Worm (Caenorhabditis elegans) whole organism, L3 larva: ENCODE results near the gene smcr-8.

Experiments
- R02D3.7 ChIP-seq: fragments of 150-350 bp; optimal IDR thresholded peaks from 2 replicates; lab custom pipeline; 2014; ENCODE audit warnings: missing biosample characterization, missing genetic modification characterization
- ZK546.5 ChIP-seq: sonication (generic microtip); optimal IDR thresholded peaks from 2 replicates; lab custom pipeline; 2017; ENCODE audit warnings: missing biosample characterization, missing genetic modification characterization
- aly-2 ChIP-seq: fragments of 150-350 bp; optimal IDR thresholded peaks from 2 replicates; lab custom pipeline; 2014; ENCODE audit warnings: missing biosample characterization, missing genetic modification characterization
- ama-1 ChIP-seq: fragments of 150-350 bp; optimal IDR thresholded peaks from 2 replicates; lab custom pipeline; 2018
- ceh-16 ChIP-seq: sonication (generic microtip); optimal IDR thresholded peaks from 2 replicates; lab custom pipeline; 2017; ENCODE audit warnings: missing biosample characterization, missing genetic modification characterization
- ceh-28 ChIP-seq: fragments of 150-350 bp; optimal IDR thresholded peaks from 2 replicates; lab custom pipeline; 2014; ENCODE audit warnings: missing biosample characterization, missing genetic modification reagents, missing genetic modification characterization
- ceh-82 ChIP-seq: fragments of 150-350 bp; optimal IDR thresholded peaks from 2 replicates; lab custom pipeline; 2014; ENCODE audit warnings: missing biosample characterization, missing genetic modification characterization
- ceh-9 ChIP-seq: sonication (generic microtip); optimal IDR thresholded peaks from 2 replicates; lab custom pipeline; 2018; ENCODE audit warnings: missing biosample characterization, missing genetic modification characterization
- egl-27 ChIP-seq: sonication (generic microtip); optimal IDR thresholded peaks from 4 replicates; lab custom pipeline; 2017; ENCODE audit warnings: missing biosample characterization, missing genetic modification reagents, missing genetic modification characterization
- egl-5 ChIP-seq: fragments of 150-350 bp; optimal IDR thresholded peaks from 2 replicates; lab custom pipeline; 2017; ENCODE audit warnings: missing biosample characterization, missing genetic modification reagents, missing genetic modification characterization, inconsistent platforms
- elt-1 ChIP-seq: fragments of 150-350 bp; optimal IDR thresholded peaks from 2 replicates; lab custom pipeline; 2014; ENCODE audit warnings: missing biosample characterization, missing genetic modification characterization
- elt-2 ChIP-seq: sonication (generic microtip); optimal IDR thresholded peaks from 2 replicates; lab custom pipeline; 2016; ENCODE audit warnings: missing genetic modification reagents, mild to moderate bottlenecking, missing genetic modification characterization, missing compliant biosample characterization
- elt-3 ChIP-seq, 3 experiments: fragments of 150-350 bp in 1 of 3; sonication (generic microtip) in 2 of 3; optimal IDR thresholded peaks; 2 replicates in 2 of 3; 4 replicates in 1 of 3; lab custom pipeline; 2014 to 2017; ENCODE audit warnings: missing biosample characterization in 3 of 3, missing genetic modification characterization in 3 of 3
- eor-1 ChIP-seq, 2 experiments: fragments of 150-350 bp; optimal IDR thresholded peaks; 2 replicates each; lab custom pipeline; 2014 to 2018; ENCODE audit warnings: missing biosample characterization in 2 of 2, missing genetic modification characterization in 2 of 2
- fkh-10 ChIP-seq: sonication (generic microtip); optimal IDR thresholded peaks from 2 replicates; lab custom pipeline; 2017; ENCODE audit warnings: missing biosample characterization, missing genetic modification reagents, missing genetic modification characterization
- fkh-2 ChIP-seq: fragments of 150-350 bp; optimal IDR thresholded peaks from 2 replicates; lab custom pipeline; 2014; ENCODE audit warnings: missing biosample characterization, missing genetic modification reagents, missing genetic modification characterization
- fos-1 ChIP-seq: fragments of 150-350 bp; optimal IDR thresholded peaks from 2 replicates; lab custom pipeline; 2014; ENCODE audit warnings: missing biosample characterization, missing genetic modification characterization
- hmg-11 ChIP-seq: sonication (generic microtip); optimal IDR thresholded peaks from 2 replicates; lab custom pipeline; 2016; ENCODE audit warnings: missing genetic modification characterization, missing compliant biosample characterization
- jun-1 ChIP-seq: fragments of 150-350 bp; optimal IDR thresholded peaks from 2 replicates; lab custom pipeline; 2014; ENCODE audit warnings: missing biosample characterization, missing genetic modification reagents, missing genetic modification characterization
- lin-15B ChIP-seq: fragments of 150-350 bp; optimal IDR thresholded peaks from 2 replicates; lab custom pipeline; 2014; ENCODE audit warnings: missing biosample characterization, missing genetic modification characterization
- lin-39 ChIP-seq: fragments of 150-350 bp; optimal IDR thresholded peaks from 2 replicates; lab custom pipeline; 2018; ENCODE audit warnings: missing biosample characterization, missing genetic modification reagents, missing genetic modification characterization
- lsy-12 ChIP-seq: sonication (generic microtip); optimal IDR thresholded peaks from 2 replicates; lab custom pipeline; 2016; ENCODE audit warnings: mild to moderate bottlenecking, missing genetic modification characterization, missing compliant biosample characterization
- mdl-1 ChIP-seq: fragments of 150-350 bp; optimal IDR thresholded peaks from 2 replicates; lab custom pipeline; 2014; ENCODE audit warnings: missing biosample characterization, missing genetic modification characterization
- mml-1 ChIP-seq: fragments of 150-350 bp; sonication (generic microtip); optimal IDR thresholded peaks from 3 replicates; lab custom pipeline; 2014; ENCODE audit warnings: missing biosample characterization, missing genetic modification characterization
- nfya-1 ChIP-seq: sonication (generic microtip); optimal IDR thresholded peaks from 2 replicates; lab custom pipeline; 2017; ENCODE audit warnings: missing genetic modification characterization, mild to moderate bottlenecking, missing compliant biosample characterization, antibody characterized with exemption, moderate library complexity; ENCODE audit not compliant: insufficient read depth
- nhr-11 ChIP-seq: fragments of 150-350 bp; optimal IDR thresholded peaks from 2 replicates; lab custom pipeline; 2014; ENCODE audit warnings: missing biosample characterization, missing genetic modification characterization
- nhr-12 ChIP-seq: fragments of 150-350 bp; optimal IDR thresholded peaks from 2 replicates; lab custom pipeline; 2014; ENCODE audit warnings: missing biosample characterization, missing genetic modification characterization
- nhr-23 ChIP-seq: fragments of 150-350 bp; optimal IDR thresholded peaks from 2 replicates; lab custom pipeline; 2014; ENCODE audit warnings: missing biosample characterization, missing genetic modification reagents, missing genetic modification characterization
- nhr-237 ChIP-seq: fragments of 150-350 bp; optimal IDR thresholded peaks from 2 replicates; lab custom pipeline; 2014; ENCODE audit warnings: missing biosample characterization, missing genetic modification characterization
- nhr-25 ChIP-seq: sonication (generic microtip); optimal IDR thresholded peaks from 2 replicates; lab custom pipeline; 2017; ENCODE audit warnings: missing biosample characterization, missing genetic modification characterization
- nhr-28 ChIP-seq: fragments of 150-350 bp; optimal IDR thresholded peaks from 2 replicates; lab custom pipeline; 2014; ENCODE audit warnings: missing biosample characterization, missing genetic modification characterization
- nhr-43 ChIP-seq: sonication (generic microtip); optimal IDR thresholded peaks from 2 replicates; lab custom pipeline; 2016; ENCODE audit warnings: mild to moderate bottlenecking, missing genetic modification characterization, missing compliant biosample characterization; ENCODE audit not compliant: poor library complexity, severe bottlenecking
- nhr-67 ChIP-seq: fragments of 150-350 bp; optimal IDR thresholded peaks from 2 replicates; lab custom pipeline; 2014; ENCODE audit warnings: missing biosample characterization, missing genetic modification characterization
- nhr-76 ChIP-seq: fragments of 150-350 bp; sonication (generic microtip); optimal IDR thresholded peaks from 5 replicates; lab custom pipeline; 2014; ENCODE audit warnings: missing biosample characterization, missing genetic modification characterization
- nhr-77 ChIP-seq: fragments of 150-350 bp; optimal IDR thresholded peaks from 2 replicates; lab custom pipeline; 2014; ENCODE audit warnings: missing biosample characterization, missing genetic modification characterization
- pha-4 ChIP-seq: fragments of 150-350 bp; optimal IDR thresholded peaks from 2 replicates; lab custom pipeline; 2014; ENCODE audit warnings: missing biosample characterization, missing genetic modification reagents, missing genetic modification characterization
- pqm-1 ChIP-seq: fragments of 150-350 bp; optimal IDR thresholded peaks from 2 replicates; lab custom pipeline; 2017; ENCODE audit warnings: missing biosample characterization, missing genetic modification characterization, inconsistent platforms
- sea-2 ChIP-seq: fragments of 150-350 bp; sonication (generic microtip); optimal IDR thresholded peaks from 4 replicates; lab custom pipeline; 2014; ENCODE audit warnings: missing biosample characterization, missing genetic modification reagents, missing genetic modification characterization
- skn-1 ChIP-seq: fragments of 150-350 bp; optimal IDR thresholded peaks from 2 replicates; lab custom pipeline; 2014; ENCODE audit warnings: missing biosample characterization, missing genetic modification characterization
- snpc-4 ChIP-seq: fragments of 150-350 bp; optimal IDR thresholded peaks from 2 replicates; lab custom pipeline; 2014; ENCODE audit warnings: missing biosample characterization, missing genetic modification characterization
- tbx-2 ChIP-seq: sonication (generic microtip); optimal IDR thresholded peaks from 2 replicates; lab custom pipeline; 2016; ENCODE audit warnings: mild to moderate bottlenecking, missing genetic modification characterization, missing compliant biosample characterization
- unc-39 ChIP-seq: sonication (generic microtip); optimal IDR thresholded peaks from 4 replicates; lab custom pipeline; 2017; ENCODE audit warnings: missing biosample characterization, missing genetic modification characterization
- unc-62 ChIP-seq: fragments of 150-350 bp; sonication (generic microtip); optimal IDR thresholded peaks from 4 replicates; lab custom pipeline; 2014; ENCODE audit warnings: missing biosample characterization, missing genetic modification reagents, missing genetic modification characterization
- zag-1 ChIP-seq: fragments of 150-350 bp; optimal IDR thresholded peaks from 2 replicates; lab custom pipeline; 2014; ENCODE audit warnings: missing biosample characterization, missing genetic modification characterization
- ztf-11 ChIP-seq: fragments of 150-350 bp; optimal IDR thresholded peaks from 2 replicates; lab custom pipeline; 2014; ENCODE audit warnings: missing biosample characterization, missing genetic modification characterization
- ztf-4 ChIP-seq: fragments of 150-350 bp; optimal IDR thresholded peaks from 2 replicates; lab custom pipeline; 2014; ENCODE audit warnings: missing biosample characterization, missing genetic modification characterization

Gene smcr-8

DNA sequence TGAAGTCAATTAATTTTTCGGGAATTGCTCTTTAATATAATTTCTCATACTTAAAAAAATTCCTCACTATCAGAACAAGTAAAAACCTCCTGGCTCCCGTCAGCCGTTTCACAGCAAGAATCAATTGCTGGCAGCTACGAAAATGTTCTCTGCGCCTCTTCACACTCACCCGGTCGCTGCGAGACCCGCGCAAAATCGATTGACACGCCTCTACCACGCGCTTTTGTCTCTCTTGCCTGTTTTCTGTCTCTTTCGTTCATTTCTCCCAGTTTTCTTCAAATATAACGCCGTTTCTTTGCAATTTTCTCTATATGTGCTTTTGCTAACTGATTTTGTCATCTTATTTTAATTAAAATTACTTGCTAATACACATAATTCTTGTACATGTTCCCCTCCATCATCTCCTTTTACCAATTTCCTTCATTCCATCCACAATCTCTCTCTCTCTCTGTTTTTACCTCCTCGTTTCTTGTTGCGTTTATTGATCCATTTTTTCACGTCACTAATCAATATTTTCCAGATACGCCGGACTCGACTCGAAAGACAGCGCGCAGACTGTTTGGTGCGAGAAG, 25.3 kb downstream of the smcr-8 start, which contains the start of gene pcf-11 (continued):
- TF ChIP-seq nhr-77 (tag; lab: Kevin White, UChicago) (no peak), aly-2 (tag; lab: Kevin White, UChicago) (no peak), ama-1 (peak; percentile 31), ztf-4 (tag; lab: Kevin White, UChicago) (no peak), nhr-76 (tag; lab: Kevin White, UChicago) (no peak), lin-15B (tag; lab: Kevin White, UChicago) (peak; percentile 80), pqm-1 (tag; lab: Kevin White, UChicago) (peak; percentile 6), nfya-1 (peak; percentile 87), jun-1 (tag; lab: Kevin White, UChicago) (no peak), elt-2 (tag; lab: Kevin White, UChicago) (peak; percentile 41), mdl-1 (tag; lab: Kevin White, UChicago) (peak; percentile 20), snpc-4 (no peak), eor-1 (tag; optimal IDR thresholded peaks at IDR 0.05; lab: Kevin White, UChicago) (no peak), lsy-12 (no peak), elt-3 (tag; optimal IDR thresholded peaks at IDR 0.05; lab: Kevin White, UChicago) (no peak), egl-5 (tag; lab: Kevin White, UChicago) (no peak), nhr-11 (no peak), R02D3.7 (no peak), ZK546.5 (tag; lab: Kevin White, UChicago) (no peak)

DNA sequence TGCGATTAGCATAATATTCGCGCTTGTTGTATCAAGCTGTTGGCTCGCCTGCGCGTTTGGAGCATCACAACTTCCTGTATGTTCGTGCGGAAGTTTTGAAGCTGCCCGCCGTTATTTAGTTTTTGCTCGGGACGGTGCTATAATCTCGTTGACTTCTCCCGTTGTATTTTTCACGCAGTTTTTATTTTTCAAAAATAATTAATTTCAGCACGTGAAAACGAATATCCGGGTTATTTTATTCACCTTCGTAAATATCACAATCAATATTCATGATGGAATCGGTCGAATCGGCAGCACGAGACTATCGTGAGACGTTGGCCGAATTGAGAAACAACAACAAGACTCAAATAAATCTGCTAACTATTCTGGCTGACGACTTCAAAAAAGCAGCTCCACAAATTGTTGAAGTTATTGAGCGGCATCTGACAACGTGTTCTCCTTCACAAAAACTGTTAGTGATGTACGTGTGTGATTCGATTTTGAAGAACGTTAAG, 26.0 kb downstream of the smcr-8 start:
- TF ChIP-seq mdl-1 (tag; lab: Kevin White, UChicago) (no peak), jun-1 (tag; lab: Kevin White, UChicago) (no peak), ceh-82 (tag; lab: Kevin White, UChicago) (no peak), ceh-16 (tag; lab: Kevin White, UChicago) (no peak), fkh-2 (tag; lab: Kevin White, UChicago) (no peak), nhr-11 (no peak), nhr-77 (tag; lab: Kevin White, UChicago) (no peak), fos-1 (tag; lab: Kevin White, UChicago) (no peak), unc-62 (GFP tag; lab: Kevin White, UChicago) (no peak), tbx-2 (peak; percentile 16), elt-1 (tag; lab: Kevin White, UChicago) (no peak), unc-39 (no peak), ZK546.5 (tag; lab: Kevin White, UChicago) (no peak), egl-27 (tag; lab: Kevin White, UChicago) (no peak), hmg-11 (no peak), nhr-25 (tag; lab: Kevin White, UChicago) (peak; percentile 68), lin-15B (tag; lab: Kevin White, UChicago) (no peak), nhr-67 (tag; lab: Kevin White, UChicago) (no peak), sea-2 (GFP tag; lab: Kevin White, UChicago) (no peak), pha-4 (tag; lab: Kevin White, UChicago) (peak; percentile 71), nhr-28 (no peak), nhr-237 (tag; lab: Kevin White, UChicago) (no peak), pqm-1 (tag; lab: Kevin White, UChicago) (no peak), ama-1 (peak; percentile 98), snpc-4 (no peak), nhr-43 (tag; lab: Kevin White, UChicago) (peak; percentile 86), mml-1 (no peak), nfya-1 (peak; percentile 12), nhr-76 (tag; lab: Kevin White, UChicago) (no peak), lin-39 (tag; lab: Kevin White, UChicago) (no peak), aly-2 (tag; lab: Kevin White, UChicago) (no peak), eor-1 (tag; optimal IDR thresholded peaks at IDR 0.05; lab: Kevin White, UChicago) (no peak), skn-1 (tag; lab: Kevin White, UChicago) (no peak), elt-2 (tag; lab: Kevin White, UChicago) (peak; percentile 30), nhr-23 (tag; lab: Kevin White, UChicago) (peak; percentile 16), ceh-9 (tag; lab: Kevin White, UChicago) (no peak), lsy-12 (peak; percentile 46), ztf-11 (tag; lab: Kevin White, UChicago) (no peak), fkh-10 (GFP tag; lab: Kevin White, UChicago) (no peak), egl-5 (tag; lab: Kevin White, UChicago) (no peak), ceh-28 (tag; lab: Kevin White, UChicago) (no peak), nhr-12 (tag; lab: Kevin White, UChicago) (no peak), zag-1 (tag; lab: Kevin White, UChicago) (no peak)
- TF ChIP-seq, all 47 proteins: peak for 9
